Fruit fly (Drosophila melanogaster) whole organism, prepupa: ENCODE results near the gene Afti.
A peak's percentile ranks its signal among the peaks of the same experiment; 100 is the strongest.

Experiments
- Blimp-1 ChIP-seq: fragments of 200-800 bp; sonication (Bioruptor generic); optimal IDR thresholded peaks from 3 replicates; lab custom pipeline; 2017; ENCODE audit warnings: missing biosample characterization, missing genetic modification characterization, mild to moderate bottlenecking, moderate library complexity, missing genetic modification reagents
- CG15336 ChIP-seq: fragments of 200-800 bp; sonication (Bioruptor generic); IDR thresholded peaks from 2 replicates; pipeline ENCODE4 v1.3.6; 2022; ENCODE audit warnings: missing biosample characterization, missing genetic modification characterization
- CG3032 ChIP-seq: fragments of 200-800 bp; optimal IDR thresholded peaks from 2 replicates; lab custom pipeline; 2019; ENCODE audit warnings: missing biosample characterization, mild to moderate bottlenecking, missing genetic modification characterization, moderate library complexity
- CG32006 ChIP-seq: fragments of 200-800 bp; sonication (Bioruptor generic); optimal IDR thresholded peaks from 3 replicates; lab custom pipeline; 2017; ENCODE audit warnings: missing biosample characterization, mild to moderate bottlenecking, missing genetic modification characterization
- CG34406 ChIP-seq: fragments of 200-800 bp; sonication (Bioruptor generic); optimal IDR thresholded peaks from 3 replicates; lab custom pipeline; 2016; ENCODE audit warnings: missing biosample characterization, missing genetic modification characterization
- CG4318 ChIP-seq: fragments of 200-800 bp; sonication (Bioruptor generic); optimal IDR thresholded peaks from 3 replicates; lab custom pipeline; 2017; ENCODE audit warnings: missing biosample characterization, mild to moderate bottlenecking, missing genetic modification characterization
- CG6163 ChIP-seq: fragments of 200-800 bp; sonication (Bioruptor generic); IDR thresholded peaks from 3 replicates; pipeline ENCODE4 v1.3.6; 2022; ENCODE audit warnings: missing biosample characterization, missing genetic modification characterization
- CG6276 ChIP-seq: fragments of 200-800 bp; sonication (Bioruptor generic); optimal IDR thresholded peaks from 2 replicates; lab custom pipeline; 2017; ENCODE audit warnings: missing biosample characterization, mild to moderate bottlenecking, missing genetic modification characterization
- CG6854 ChIP-seq: fragments of 200-800 bp; sonication (Bioruptor generic); optimal IDR thresholded peaks from 2 replicates; lab custom pipeline; 2017; ENCODE audit warnings: missing biosample characterization, mild to moderate bottlenecking, missing genetic modification characterization
- CG7368 ChIP-seq: fragments of 200-800 bp; sonication (Bioruptor generic); optimal IDR thresholded peaks from 3 replicates; lab custom pipeline; 2016; ENCODE audit warnings: missing biosample characterization, missing genetic modification characterization
- CG8119 ChIP-seq: fragments of 200-800 bp; sonication (Bioruptor generic); IDR thresholded peaks from 3 replicates; pipeline ENCODE4 v1.3.6; 2022; ENCODE audit warnings: missing biosample characterization, missing genetic modification characterization
- CG9139 ChIP-seq: fragments of 200-800 bp; sonication (Bioruptor generic); optimal IDR thresholded peaks from 3 replicates; lab custom pipeline; 2017; ENCODE audit warnings: missing biosample characterization, mild to moderate bottlenecking, missing genetic modification characterization
- Eip78C ChIP-seq: fragments of 200-800 bp; sonication (Bioruptor generic); peaks from one replicate; lab custom pipeline; 2016; ENCODE audit warnings: missing biosample characterization, missing genetic modification characterization
- Ets96B ChIP-seq: fragments of 200-800 bp; optimal IDR thresholded peaks from 2 replicates; lab custom pipeline; 2019; ENCODE audit warnings: missing biosample characterization, mild to moderate bottlenecking, missing genetic modification characterization, moderate library complexity
- Hr38 ChIP-seq: sonication (Bioruptor generic); optimal IDR thresholded peaks from 2 replicates; lab custom pipeline; 2016; ENCODE audit warnings: missing biosample characterization, missing genetic modification characterization
- Hr39 ChIP-seq: fragments of 200-800 bp; sonication (Bioruptor generic); optimal IDR thresholded peaks from 2 replicates; lab custom pipeline; 2016; ENCODE audit warnings: missing biosample characterization, missing genetic modification characterization
- Hr4 ChIP-seq: fragments of 200-800 bp; sonication (Bioruptor generic); optimal IDR thresholded peaks from 3 replicates; lab custom pipeline; 2016; ENCODE audit warnings: missing biosample characterization, missing genetic modification characterization
- Met ChIP-seq: fragments of 200-800 bp; sonication (Bioruptor generic); optimal IDR thresholded peaks from 3 replicates; lab custom pipeline; 2016; ENCODE audit warnings: missing biosample characterization, missing genetic modification characterization
- Smox ChIP-seq: fragments of 200-800 bp; sonication (Bioruptor generic); optimal IDR thresholded peaks from 3 replicates; lab custom pipeline; 2016; ENCODE audit warnings: missing biosample characterization, missing genetic modification characterization
- Sox102F ChIP-seq: fragments of 200-800 bp; sonication (Bioruptor generic); optimal IDR thresholded peaks from 2 replicates; lab custom pipeline; 2016; ENCODE audit warnings: missing biosample characterization, mild to moderate bottlenecking, missing genetic modification characterization
- Sox15 ChIP-seq: fragments of 200-800 bp; sonication (Bioruptor generic); optimal IDR thresholded peaks from 3 replicates; lab custom pipeline; 2016; ENCODE audit warnings: missing biosample characterization, missing genetic modification characterization
- acj6 ChIP-seq: fragments of 200-800 bp; sonication (Bioruptor generic); optimal IDR thresholded peaks from 3 replicates; lab custom pipeline; 2016; ENCODE audit warnings: missing biosample characterization, missing genetic modification characterization
- cyc ChIP-seq: fragments of 200-800 bp; sonication (Bioruptor generic); optimal IDR thresholded peaks from 3 replicates; lab custom pipeline; 2016; ENCODE audit warnings: missing biosample characterization, missing genetic modification characterization
- dsx ChIP-seq: fragments of 200-800 bp; optimal IDR thresholded peaks from 3 replicates; lab custom pipeline; 2019; ENCODE audit warnings: missing biosample characterization, mild to moderate bottlenecking, missing genetic modification characterization, moderate library complexity; ENCODE audit not compliant: poor library complexity, severe bottlenecking
- esn ChIP-seq: fragments of 200-800 bp; sonication (Bioruptor generic); optimal IDR thresholded peaks from 2 replicates; lab custom pipeline; 2016; ENCODE audit warnings: missing biosample characterization, mild to moderate bottlenecking, missing genetic modification characterization, moderate library complexity
- fd59A ChIP-seq: fragments of 200-800 bp; sonication (Bioruptor generic); optimal IDR thresholded peaks from 2 replicates; lab custom pipeline; 2017; ENCODE audit warnings: missing biosample characterization, mild to moderate bottlenecking, missing genetic modification characterization, missing genetic modification reagents
- fkh ChIP-seq: fragments of 200-800 bp; sonication (Bioruptor generic); optimal IDR thresholded peaks from 3 replicates; lab custom pipeline; 2017; ENCODE audit warnings: missing biosample characterization, mild to moderate bottlenecking, missing genetic modification characterization, moderate library complexity
- lz ChIP-seq: fragments of 200-800 bp; sonication (Bioruptor generic); optimal IDR thresholded peaks from 3 replicates; lab custom pipeline; 2016; ENCODE audit warnings: missing biosample characterization, missing genetic modification characterization
- pdm3 ChIP-seq: fragments of 200-800 bp; sonication (Bioruptor generic); optimal IDR thresholded peaks from 3 replicates; lab custom pipeline; 2016; ENCODE audit warnings: missing biosample characterization, missing genetic modification characterization
- salr ChIP-seq, 2 experiments: fragments of 200-800 bp; sonication (Bioruptor generic); optimal IDR thresholded peaks; 3 replicates each; lab custom pipeline; 2016 to 2018; ENCODE audit warnings: missing biosample characterization in 2 of 2, missing genetic modification characterization in 2 of 2, mild to moderate bottlenecking in 1 of 2
- spab ChIP-seq: fragments of 200-800 bp; sonication (Bioruptor generic); optimal IDR thresholded peaks from 2 replicates; lab custom pipeline; 2017; ENCODE audit warnings: missing biosample characterization, mild to moderate bottlenecking, missing genetic modification characterization, missing genetic modification reagents
- ss ChIP-seq, 2 experiments: fragments of 200-800 bp; sonication (Bioruptor generic); optimal IDR thresholded peaks; 2 replicates in 1 of 2; 3 replicates in 1 of 2; lab custom pipeline; 2017 to 2018; ENCODE audit warnings: mild to moderate bottlenecking in 2 of 2, missing biosample characterization in 2 of 2, missing genetic modification characterization in 2 of 2, moderate library complexity in 1 of 2
- svp ChIP-seq: fragments of 200-800 bp; sonication (Bioruptor generic); peaks from one replicate; lab custom pipeline; 2016; ENCODE audit warnings: missing biosample characterization, missing genetic modification characterization
- topi ChIP-seq: fragments of 200-800 bp; sonication (Bioruptor generic); optimal IDR thresholded peaks from 3 replicates; lab custom pipeline; 2016; ENCODE audit warnings: missing biosample characterization, missing genetic modification characterization

Afti gene

DNA sequence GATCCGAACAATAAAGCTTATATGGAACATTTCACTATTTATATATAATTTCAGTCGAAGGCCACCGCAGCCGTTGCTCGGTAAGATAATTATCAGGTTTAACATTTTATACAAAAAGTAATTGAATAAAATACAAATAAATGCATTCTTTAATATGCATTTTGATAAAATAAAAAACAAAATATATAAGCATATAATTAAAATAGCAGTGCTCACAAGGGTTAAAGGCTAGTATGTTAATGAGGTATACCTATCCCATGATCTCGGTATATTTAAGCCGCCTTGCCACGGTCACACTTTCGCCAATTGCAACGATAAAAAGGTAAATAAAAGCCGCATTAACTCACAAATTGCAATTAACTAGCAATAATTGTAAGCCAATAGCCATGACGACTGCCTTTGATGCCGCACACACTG, 17.7 kb downstream of the Afti start, which contains the start of gene Polr2I (continued):
- TF ChIP-seq CG15336 (GFP tag; lab: Robert Waterston, UW) (peak; percentile 10; the same call in 1 of the 2 replicates), CG6854 (GFP tag; lab: Kevin White, UChicago) (no peak), Hr38 (GFP tag; lab: Kevin White, UChicago) (no peak), CG7368 (GFP tag; lab: Kevin White, UChicago) (no peak), Blimp-1 (no peak), Ets96B (tag; lab: Kevin White, UChicago) (peak; percentile 45), Smox (no peak), Eip78C (GFP tag; lab: Kevin White, UChicago) (peak; percentile 58), CG9139 (GFP tag; lab: Kevin White, UChicago) (no peak), fkh (GFP tag; lab: Kevin White, UChicago) (peak; percentile 68), ss (GFP tag; optimal IDR thresholded peaks at IDR 0.05; lab: Kevin White, UChicago) (no peak), lz (GFP tag; lab: Kevin White, UChicago) (peak; percentile 33), topi (GFP tag; lab: Kevin White, UChicago) (peak; percentile 7), pdm3 (GFP tag; lab: Kevin White, UChicago) (no peak), CG6163 (GFP tag; lab: Robert Waterston, UW) (no peak), Hr39 (GFP tag; lab: Kevin White, UChicago) (no peak), Met (no peak), Sox102F (GFP tag; lab: Kevin White, UChicago) (no peak), Sox15 (peak; percentile 37), svp (GFP tag; lab: Kevin White, UChicago) (no peak)
- TF ChIP-seq, all 60 proteins: peak for 18

DNA sequence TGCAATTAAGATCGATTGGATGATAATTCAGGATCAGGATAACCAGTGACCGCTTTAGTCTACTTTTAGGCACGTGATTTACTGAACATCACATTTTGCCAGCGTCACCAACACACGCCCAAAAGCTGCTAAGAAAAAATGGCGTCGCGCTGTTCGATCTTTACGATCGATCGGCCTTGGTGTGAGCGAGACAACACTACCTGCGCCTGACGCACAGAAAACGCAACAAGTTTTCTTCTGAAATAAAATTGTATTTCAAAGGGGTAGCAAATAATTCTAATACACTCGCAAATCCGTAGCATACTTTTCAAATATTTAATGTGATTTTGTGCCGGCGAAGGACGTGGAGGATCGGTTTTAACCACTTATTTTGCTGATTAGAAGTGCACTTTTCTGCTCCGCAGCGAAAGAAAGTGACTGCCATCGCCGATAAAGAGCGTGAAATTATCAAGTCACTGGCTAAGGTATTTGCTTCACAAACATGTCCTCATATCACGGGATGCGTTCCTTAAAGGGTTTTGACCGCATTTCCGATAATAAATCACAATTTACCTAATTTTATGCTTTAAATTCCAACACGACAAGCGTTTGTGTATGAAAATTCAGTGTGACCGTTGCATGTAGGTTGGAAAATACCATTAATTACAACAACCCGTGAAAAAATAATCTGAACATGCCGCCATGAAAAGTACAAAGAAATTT, 18.4 kb downstream of the Afti start:
- TF ChIP-seq CG4318 (GFP tag; lab: Kevin White, UChicago) (no peak), esn (GFP tag; lab: Kevin White, UChicago) (peak; percentile 27), dsx (GFP tag; lab: Kevin White, UChicago) (peak; percentile 23), salr (GFP tag; optimal IDR thresholded peaks at IDR 0.05; lab: Kevin White, UChicago) (peak in 1 of 2 experiments; percentile 13), Hr4 (GFP tag; lab: Kevin White, UChicago) (no peak), Eip78C (GFP tag; lab: Kevin White, UChicago) (peak; percentile 28)

DNA sequence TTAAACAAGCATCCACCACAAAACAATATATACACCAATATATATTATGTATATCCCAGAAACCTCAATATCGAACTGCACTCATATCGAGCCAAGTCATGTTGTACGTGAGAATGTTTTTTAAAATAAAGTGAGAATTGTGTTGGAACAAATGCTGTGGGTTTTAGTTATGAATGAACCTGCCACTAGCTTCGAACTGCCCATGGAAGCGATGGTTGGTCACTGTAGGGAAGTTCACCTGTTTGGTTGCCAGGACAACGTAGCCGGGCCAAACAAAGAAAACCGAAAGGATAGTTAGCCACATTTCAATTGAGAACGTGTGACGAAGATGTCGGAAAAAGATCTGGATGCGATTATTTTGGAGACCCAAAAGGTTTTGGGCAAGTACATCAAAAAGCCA, 24.4 kb downstream of the Afti start, which contains the start of gene IFT54:
Gene IFT54 (plus strand): TSS at position 301 of the 400 bp plus-strand sequence.
- TF ChIP-seq fkh (GFP tag; lab: Kevin White, UChicago) (no peak), Sox102F (GFP tag; lab: Kevin White, UChicago) (no peak), CG3032 (tag; lab: Kevin White, UChicago) (no peak), CG8119 (GFP tag; lab: Robert Waterston, UW) (no peak), fd59A (GFP tag; lab: Kevin White, UChicago) (no peak), spab (GFP tag; lab: Kevin White, UChicago) (no peak), CG15336 (GFP tag; lab: Robert Waterston, UW) (no peak), CG6276 (no peak), cyc (no peak), ss (GFP tag; optimal IDR thresholded peaks at IDR 0.05; lab: Kevin White, UChicago) (no peak), CG34406 (GFP tag; lab: Kevin White, UChicago) (no peak), acj6 (GFP tag; lab: Kevin White, UChicago) (no peak), Blimp-1 (no peak), Hr4 (GFP tag; lab: Kevin White, UChicago) (no peak), Hr39 (GFP tag; lab: Kevin White, UChicago) (no peak), salr (GFP tag; optimal IDR thresholded peaks at IDR 0.05; lab: Kevin White, UChicago) (no peak)

DNA sequence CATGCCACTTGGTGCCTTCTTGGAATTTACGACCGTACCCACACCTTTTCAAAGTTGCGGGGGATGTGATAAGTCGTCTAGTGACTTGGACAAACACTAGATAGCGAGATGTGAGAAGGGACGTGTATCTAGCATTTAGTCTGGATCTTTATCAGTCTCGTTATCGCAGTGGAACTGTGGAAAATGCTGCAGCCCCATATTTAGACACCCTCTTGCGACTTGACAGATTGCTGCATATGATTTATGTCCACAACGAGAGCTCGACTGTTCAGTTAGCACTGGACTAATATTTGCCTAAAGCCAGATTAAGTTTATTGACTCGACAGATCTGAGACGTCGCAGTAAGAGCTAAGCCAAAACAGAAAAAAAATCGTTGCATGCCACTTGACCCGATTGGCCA, 26.6 kb downstream of the Afti start:
- TF ChIP-seq CG4318 (GFP tag; lab: Kevin White, UChicago) (no peak), ss (GFP tag; optimal IDR thresholded peaks at IDR 0.05; lab: Kevin White, UChicago) (peak in 1 of 2 experiments; percentile 6), salr (GFP tag; optimal IDR thresholded peaks at IDR 0.05; lab: Kevin White, UChicago) (no peak), Sox102F (GFP tag; lab: Kevin White, UChicago) (no peak), CG32006 (GFP tag; lab: Kevin White, UChicago) (no peak), fd59A (GFP tag; lab: Kevin White, UChicago) (no peak), Blimp-1 (no peak), cyc (no peak), fkh (GFP tag; lab: Kevin White, UChicago) (peak; percentile 84)
